Worm (Caenorhabditis elegans): Measurements from ENCODE around the gene tag-234.

The tag-234 gene

DNA sequence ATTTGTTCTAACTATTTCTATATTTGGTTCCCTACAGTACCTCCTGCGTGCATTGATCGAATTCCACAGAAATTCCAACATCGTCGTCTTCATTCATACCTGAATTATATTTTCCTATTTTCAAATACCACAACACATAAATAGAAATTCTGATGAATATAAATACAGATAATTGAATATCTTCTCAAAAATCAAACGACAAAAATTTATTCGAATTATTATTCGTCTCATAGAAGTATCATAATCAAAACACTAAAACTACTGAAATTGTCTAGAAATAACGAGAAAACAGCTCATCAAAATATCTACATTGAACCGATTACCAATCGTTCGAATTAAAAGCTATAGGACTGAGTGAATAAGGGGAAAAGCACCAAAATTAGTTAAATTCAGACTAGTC is 30.9 kb upstream of the tag-234 start, which contains the start of gene gtap-1:
TSS of gene gtap-1 (minus strand) at position 101 of the 400 bp plus-strand sequence.
- no peak for TF ChIP-seq klf-2 (GFP tag; conservative IDR thresholded peaks at IDR 0.05)

- no peak for TF ChIP-seq ztf-29 (GFP tag; IDR thresholded peaks at IDR 0.05)
- TF ChIP-seq flt-1 (GFP tag; IDR thresholded peaks at IDR 0.05), result no peak
- TF ChIP-seq T22C8.4 (GFP tag; IDR thresholded peaks at IDR 0.05), result no peak
- TF ChIP-seq ref-1 (GFP tag; conservative IDR thresholded peaks at IDR 0.05), result no peak
- no peak for TF ChIP-seq tab-1 (GFP tag; IDR thresholded peaks at IDR 0.05)
- TF ChIP-seq med-1 (GFP tag; optimal IDR thresholded peaks at IDR 0.05; ENCODE audit: insufficient read depth), result no peak
- TF ChIP-seq klf-2 (GFP tag; conservative IDR thresholded peaks at IDR 0.05), result no peak
Measured at ce11 chrII:5835146-5835545, 28.8 kb upstream of the tag-234 start.

ce11 chrII:5836153-5836719 is 27.8 kb upstream of the tag-234 start, which contains the start of gene fzo-1:
Gene fzo-1, minus strand, starts transcription at chrII:5836203.
- TF ChIP-seq T22C8.4 (GFP tag; IDR thresholded peaks at IDR 0.05) (no peak), ref-1 (GFP tag; conservative IDR thresholded peaks at IDR 0.05) (no peak), flt-1 (GFP tag; IDR thresholded peaks at IDR 0.05) (no peak), ztf-29 (GFP tag; IDR thresholded peaks at IDR 0.05) (no peak), tab-1 (GFP tag; IDR thresholded peaks at IDR 0.05) (no peak), cog-1 (tag; optimal IDR thresholded peaks at IDR 0.05) (peak; percentile 83), klf-2 (GFP tag; conservative IDR thresholded peaks at IDR 0.05) (0 out of 2 replicates have a peak, but pooled peaks have one; percentile 14), ztf-23 (GFP tag; IDR thresholded peaks at IDR 0.05) (peak; percentile 79; the same call in 1 of the 2 replicates), med-1 (GFP tag; optimal IDR thresholded peaks at IDR 0.05; ENCODE audit: insufficient read depth) (no peak)

ce11 chrII:5838453-5838852 is 25.5 kb upstream of the tag-234 start, which contains the start of gene ZK1248.15:
Gene ZK1248.15, minus strand, starts transcription at chrII:5838553.
- no peak for TF ChIP-seq ref-1 (GFP tag; conservative IDR thresholded peaks at IDR 0.05)
- TF ChIP-seq tab-1 (GFP tag; IDR thresholded peaks at IDR 0.05), result no peak
- TF ChIP-seq flt-1 (GFP tag; IDR thresholded peaks at IDR 0.05), result no peak
- no peak for TF ChIP-seq ztf-23 (GFP tag; IDR thresholded peaks at IDR 0.05)
- TF ChIP-seq ztf-29 (GFP tag; IDR thresholded peaks at IDR 0.05), result no peak
- no peak for TF ChIP-seq cog-1 (tag; optimal IDR thresholded peaks at IDR 0.05)
- TF ChIP-seq med-1 (GFP tag; optimal IDR thresholded peaks at IDR 0.05; ENCODE audit: insufficient read depth), result no peak
- TF ChIP-seq klf-2 (GFP tag; conservative IDR thresholded peaks at IDR 0.05), result no peak
- TF ChIP-seq T22C8.4 (GFP tag; IDR thresholded peaks at IDR 0.05), result no peak

ce11 chrII:5839227-5839626 is 24.8 kb upstream of the tag-234 start, which contains the start of gene ZK1248.19:
Gene ZK1248.19, minus strand, starts transcription at chrII:5839414.
- TF ChIP-seq ref-1 (GFP tag; conservative IDR thresholded peaks at IDR 0.05), result no peak
- no peak for TF ChIP-seq cog-1 (tag; optimal IDR thresholded peaks at IDR 0.05)
- no peak for TF ChIP-seq ztf-23 (GFP tag; IDR thresholded peaks at IDR 0.05)

- no peak for TF ChIP-seq ztf-29 (GFP tag; IDR thresholded peaks at IDR 0.05)
- no peak for TF ChIP-seq ref-1 (GFP tag; conservative IDR thresholded peaks at IDR 0.05)
- TF ChIP-seq ztf-23 (GFP tag; IDR thresholded peaks at IDR 0.05), result no peak
- TF ChIP-seq T22C8.4 (GFP tag; IDR thresholded peaks at IDR 0.05), result no peak
- no peak for TF ChIP-seq med-1 (GFP tag; optimal IDR thresholded peaks at IDR 0.05; ENCODE audit: insufficient read depth)
- TF ChIP-seq klf-2 (GFP tag; conservative IDR thresholded peaks at IDR 0.05), result no peak
- no peak for TF ChIP-seq cog-1 (tag; optimal IDR thresholded peaks at IDR 0.05)
- TF ChIP-seq tab-1 (GFP tag; IDR thresholded peaks at IDR 0.05), result no peak
- TF ChIP-seq flt-1 (GFP tag; IDR thresholded peaks at IDR 0.05), result no peak
Measured at ce11 chrII:5841053-5841547, 22.9 kb upstream of the tag-234 start, which contains the start of gene lec-5. Gene lec-5, minus strand, starts transcription at chrII:5841103.

DNA sequence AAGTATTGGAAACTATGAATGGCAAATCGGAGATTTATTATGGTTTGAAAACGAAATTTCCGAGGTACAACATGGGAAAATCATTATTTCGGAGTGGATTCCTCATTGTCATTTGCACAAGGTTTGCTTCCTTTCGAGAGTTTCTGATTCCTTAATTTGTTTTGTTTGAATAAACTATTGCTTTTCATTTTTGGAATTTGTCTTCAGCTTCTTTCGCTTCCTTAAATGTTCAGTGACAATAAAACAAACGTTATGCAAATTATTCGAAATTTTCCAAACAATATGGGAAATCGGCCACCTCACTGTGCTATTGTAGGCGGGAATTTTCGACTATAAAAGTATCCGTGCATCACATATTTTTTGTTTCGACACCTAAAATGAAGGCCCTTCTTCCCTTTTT is 22.1 kb upstream of the tag-234 start, which contains the start of gene nep-25:
TSS of gene nep-25 (plus strand) at position 375 of the 400 bp plus-strand sequence.
- TF ChIP-seq tab-1 (GFP tag; IDR thresholded peaks at IDR 0.05) (no peak), klf-2 (GFP tag; conservative IDR thresholded peaks at IDR 0.05) (no peak), ref-1 (GFP tag; conservative IDR thresholded peaks at IDR 0.05) (no peak), ztf-23 (GFP tag; IDR thresholded peaks at IDR 0.05) (no peak), flt-1 (GFP tag; IDR thresholded peaks at IDR 0.05) (no peak), T22C8.4 (GFP tag; IDR thresholded peaks at IDR 0.05) (no peak), ztf-29 (GFP tag; IDR thresholded peaks at IDR 0.05) (no peak)

- TF ChIP-seq klf-2 (GFP tag; conservative IDR thresholded peaks at IDR 0.05) (peak; percentile 53; the same call in 1 of the 2 replicates), ztf-23 (GFP tag; IDR thresholded peaks at IDR 0.05) (peak; percentile 90), cog-1 (tag; optimal IDR thresholded peaks at IDR 0.05) (peak; percentile 99), med-1 (GFP tag; optimal IDR thresholded peaks at IDR 0.05; ENCODE audit: insufficient read depth) (peak; percentile 34), flt-1 (GFP tag; IDR thresholded peaks at IDR 0.05) (peak; percentile 90), ref-1 (GFP tag; conservative IDR thresholded peaks at IDR 0.05) (no peak), tab-1 (GFP tag; IDR thresholded peaks at IDR 0.05) (peak; percentile 61; the same call in 1 of the 2 replicates), ztf-29 (GFP tag; IDR thresholded peaks at IDR 0.05) (peak; percentile 83), T22C8.4 (GFP tag; IDR thresholded peaks at IDR 0.05) (peak; percentile 74; the same call in 1 of the 2 replicates)
Measured at ce11 chrII:5844694-5845129, 19.3 kb upstream of the tag-234 start.

DNA sequence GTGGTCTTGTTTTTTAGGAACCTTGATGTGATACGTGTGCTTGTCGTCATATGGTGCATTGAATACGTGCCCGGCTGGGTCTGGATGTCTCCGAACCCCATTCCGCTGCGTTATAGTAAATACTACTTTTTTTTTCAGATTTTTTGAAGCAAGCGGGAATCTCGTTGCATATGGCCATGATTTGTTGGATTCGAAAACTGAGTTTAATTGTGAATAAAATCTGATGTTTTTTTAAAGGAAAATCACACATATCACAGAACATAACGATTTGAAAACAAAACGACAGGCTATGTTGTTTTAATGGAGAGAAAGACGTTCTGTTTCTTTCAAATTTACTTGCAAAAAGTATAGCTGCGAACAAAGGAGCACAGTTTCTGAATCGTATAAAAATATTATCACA is 18.6 kb upstream of the tag-234 start, which contains the start of the genes ZK1248.17 and H41C03.3:
TSS of gene ZK1248.17 (minus strand) at position 101 of the 400 bp plus-strand sequence.
TSS of gene H41C03.3 (plus strand) at position 337 of the 400 bp plus-strand sequence.
- TF ChIP-seq ref-1 (GFP tag; conservative IDR thresholded peaks at IDR 0.05) (no peak), cog-1 (tag; optimal IDR thresholded peaks at IDR 0.05) (no peak), klf-2 (GFP tag; conservative IDR thresholded peaks at IDR 0.05) (no peak), flt-1 (GFP tag; IDR thresholded peaks at IDR 0.05) (no peak), tab-1 (GFP tag; IDR thresholded peaks at IDR 0.05) (no peak), T22C8.4 (GFP tag; IDR thresholded peaks at IDR 0.05) (no peak), ztf-23 (GFP tag; IDR thresholded peaks at IDR 0.05) (no peak), med-1 (GFP tag; optimal IDR thresholded peaks at IDR 0.05; ENCODE audit: insufficient read depth) (no peak), ztf-29 (GFP tag; IDR thresholded peaks at IDR 0.05) (no peak)
